Worm (Caenorhabditis elegans): ENCODE results near the gene B0507.9.

DNA sequence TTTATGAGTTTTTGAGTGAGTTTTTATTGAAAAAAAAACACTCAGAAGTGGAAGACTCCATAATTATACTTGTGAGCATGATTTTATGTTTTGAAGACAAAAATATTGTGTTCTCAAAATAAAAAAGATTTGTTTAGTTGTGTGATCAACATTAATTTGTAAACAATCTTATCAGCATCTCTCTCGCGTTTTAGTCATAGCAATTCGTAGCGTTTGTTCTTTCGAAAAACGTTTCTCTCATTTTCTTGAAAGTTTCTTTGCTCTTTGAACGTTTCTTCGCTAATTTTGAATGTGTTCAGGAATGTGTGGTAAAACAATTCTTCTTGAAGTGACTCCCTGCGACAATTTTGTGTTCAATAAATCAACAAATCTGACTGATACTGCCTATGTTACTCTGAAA, 26.7 kb downstream of the B0507.9 start, which contains the start of gene ZC196.2:
- no peak for TF ChIP-seq him-1 (tag; optimal IDR thresholded peaks at IDR 0.05)
- no peak for TF ChIP-seq ztf-26 (tag; optimal IDR thresholded peaks at IDR 0.05)
- no peak for TF ChIP-seq ceh-40 (GFP tag; IDR thresholded peaks at IDR 0.05)
- TF ChIP-seq akir-1 (GFP tag; optimal IDR thresholded peaks at IDR 0.05) = no peak
- no peak for TF ChIP-seq snpc-4 (GFP tag; optimal IDR thresholded peaks at IDR 0.05)
- no peak for TF ChIP-seq snpc-4 (tag; optimal IDR thresholded peaks at IDR 0.05)
